Worm (Caenorhabditis elegans): ENCODE measurements around the gene Y73C8C.3.

DNA sequence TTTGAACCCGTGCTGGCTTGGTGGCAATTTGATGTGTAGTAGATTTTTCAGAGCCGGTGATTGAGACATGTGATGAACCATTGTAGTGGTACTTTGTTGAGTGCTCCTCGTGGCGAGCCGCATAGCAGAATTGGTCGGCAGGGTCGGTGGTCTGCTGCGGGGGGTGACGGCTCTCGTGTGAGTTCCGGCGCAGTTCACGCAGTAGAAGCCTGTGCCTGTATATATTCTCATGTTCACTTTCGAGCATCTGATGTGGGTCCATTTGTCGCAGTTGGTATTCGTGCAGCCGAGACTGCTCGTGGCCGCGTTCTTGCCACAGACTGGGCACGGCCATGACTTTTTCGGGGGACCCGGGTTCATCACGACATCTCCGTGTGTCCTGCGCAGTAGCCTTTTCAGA is 47.2 kb downstream of the Y73C8C.3 start:
- TF ChIP-seq mdl-1 (tag; optimal IDR thresholded peaks at IDR 0.05) (no peak), R02D3.7 (tag; optimal IDR thresholded peaks at IDR 0.05) (no peak), pha-4 (tag; optimal IDR thresholded peaks at IDR 0.05) (no peak), elt-3 (tag; optimal IDR thresholded peaks at IDR 0.05) (no peak), nfya-1 (tag; optimal IDR thresholded peaks at IDR 0.05; ENCODE audit: insufficient read depth) (no peak), ztf-4 (tag; optimal IDR thresholded peaks at IDR 0.05) (no peak), ztf-11 (tag; optimal IDR thresholded peaks at IDR 0.05) (no peak), lin-39 (tag; optimal IDR thresholded peaks at IDR 0.05) (no peak), snpc-4 (tag; optimal IDR thresholded peaks at IDR 0.05) (no peak), egl-5 (tag; optimal IDR thresholded peaks at IDR 0.05) (no peak), nhr-76 (tag; optimal IDR thresholded peaks at IDR 0.05) (no peak), ceh-16 (tag; optimal IDR thresholded peaks at IDR 0.05) (no peak), tbx-2 (tag; optimal IDR thresholded peaks at IDR 0.05) (no peak)
